Fruit fly (Drosophila melanogaster) whole organism, prepupa: ENCODE measurements around the gene CG6652.

Experiments
- Blimp-1 ChIP-seq: fragments of 200-800 bp; sonication (Bioruptor generic); optimal IDR thresholded peaks from 3 replicates; lab custom pipeline; 2017; ENCODE audit warnings: missing biosample characterization, missing genetic modification characterization, mild to moderate bottlenecking, moderate library complexity, missing genetic modification reagents
- CG10631 ChIP-seq: fragments of 200-800 bp; sonication (Bioruptor generic); optimal IDR thresholded peaks from 2 replicates; lab custom pipeline; 2016; ENCODE audit warnings: missing biosample characterization, missing genetic modification characterization
- CG10669 ChIP-seq: fragments of 200-800 bp; sonication (Bioruptor generic); optimal IDR thresholded peaks from 3 replicates; lab custom pipeline; 2018; ENCODE audit warnings: missing biosample characterization, mild to moderate bottlenecking, missing genetic modification characterization, moderate library complexity
- CG11762 ChIP-seq: fragments of 200-800 bp; sonication (Bioruptor generic); optimal IDR thresholded peaks from 3 replicates; lab custom pipeline; 2016; ENCODE audit warnings: missing biosample characterization, missing genetic modification characterization; ENCODE audit not compliant: insufficient read depth
- CG15336 ChIP-seq: fragments of 200-800 bp; sonication (Bioruptor generic); IDR thresholded peaks from 2 replicates; pipeline ENCODE4 v1.3.6; 2022; ENCODE audit warnings: missing biosample characterization, missing genetic modification characterization
- CG1621 ChIP-seq: fragments of 200-800 bp; sonication (Bioruptor generic); optimal IDR thresholded peaks from 3 replicates; lab custom pipeline; 2018; ENCODE audit warnings: missing biosample characterization, mild to moderate bottlenecking, missing genetic modification characterization
- CG3032 ChIP-seq: fragments of 200-800 bp; optimal IDR thresholded peaks from 2 replicates; lab custom pipeline; 2019; ENCODE audit warnings: missing biosample characterization, mild to moderate bottlenecking, missing genetic modification characterization, moderate library complexity
- CG31627 ChIP-seq: fragments of 200-800 bp; sonication (Bioruptor generic); optimal IDR thresholded peaks from 3 replicates; lab custom pipeline; 2016; ENCODE audit warnings: missing biosample characterization, missing genetic modification characterization
- CG32006 ChIP-seq: fragments of 200-800 bp; sonication (Bioruptor generic); optimal IDR thresholded peaks from 3 replicates; lab custom pipeline; 2017; ENCODE audit warnings: missing biosample characterization, mild to moderate bottlenecking, missing genetic modification characterization
- CG34406 ChIP-seq: fragments of 200-800 bp; sonication (Bioruptor generic); optimal IDR thresholded peaks from 3 replicates; lab custom pipeline; 2016; ENCODE audit warnings: missing biosample characterization, missing genetic modification characterization
- CG6163 ChIP-seq: fragments of 200-800 bp; sonication (Bioruptor generic); IDR thresholded peaks from 3 replicates; pipeline ENCODE4 v1.3.6; 2022; ENCODE audit warnings: missing biosample characterization, missing genetic modification characterization
- CG6276 ChIP-seq: fragments of 200-800 bp; sonication (Bioruptor generic); optimal IDR thresholded peaks from 2 replicates; lab custom pipeline; 2017; ENCODE audit warnings: missing biosample characterization, mild to moderate bottlenecking, missing genetic modification characterization
- CG6792 ChIP-seq: fragments of 200-800 bp; sonication (Bioruptor generic); optimal IDR thresholded peaks from 3 replicates; lab custom pipeline; 2016; ENCODE audit warnings: missing biosample characterization, missing genetic modification characterization
- CG6808 ChIP-seq: fragments of 200-800 bp; sonication (Bioruptor generic); optimal IDR thresholded peaks from 3 replicates; lab custom pipeline; 2017; ENCODE audit warnings: missing biosample characterization, missing genetic modification characterization, mild to moderate bottlenecking, moderate library complexity, missing genetic modification reagents
- CG7368 ChIP-seq: fragments of 200-800 bp; sonication (Bioruptor generic); optimal IDR thresholded peaks from 3 replicates; lab custom pipeline; 2016; ENCODE audit warnings: missing biosample characterization, missing genetic modification characterization
- CG8319 ChIP-seq: fragments of 200-800 bp; sonication (Bioruptor generic); optimal IDR thresholded peaks from 3 replicates; lab custom pipeline; 2016; ENCODE audit warnings: missing biosample characterization, missing genetic modification characterization
- CG8632 ChIP-seq: fragments of 200-800 bp; sonication (Bioruptor generic); optimal IDR thresholded peaks from 3 replicates; lab custom pipeline; 2016; ENCODE audit warnings: missing biosample characterization, missing genetic modification characterization
- Eip75B ChIP-seq: fragments of 200-800 bp; sonication (Bioruptor generic); optimal IDR thresholded peaks from 3 replicates; lab custom pipeline; 2016; ENCODE audit warnings: missing biosample characterization, missing genetic modification characterization
- Eip78C ChIP-seq: fragments of 200-800 bp; sonication (Bioruptor generic); peaks from one replicate; lab custom pipeline; 2016; ENCODE audit warnings: missing biosample characterization, missing genetic modification characterization
- Ets96B ChIP-seq: fragments of 200-800 bp; optimal IDR thresholded peaks from 2 replicates; lab custom pipeline; 2019; ENCODE audit warnings: missing biosample characterization, mild to moderate bottlenecking, missing genetic modification characterization, moderate library complexity
- Gug ChIP-seq: fragments of 200-800 bp; sonication (Bioruptor generic); IDR thresholded peaks from 2 replicates; pipeline ENCODE4 v1.3.6; 2022; ENCODE audit warnings: missing biosample characterization, missing genetic modification characterization
- Hr38 ChIP-seq: sonication (Bioruptor generic); optimal IDR thresholded peaks from 2 replicates; lab custom pipeline; 2016; ENCODE audit warnings: missing biosample characterization, missing genetic modification characterization
- Hr39 ChIP-seq: fragments of 200-800 bp; sonication (Bioruptor generic); optimal IDR thresholded peaks from 2 replicates; lab custom pipeline; 2016; ENCODE audit warnings: missing biosample characterization, missing genetic modification characterization
- Hr4 ChIP-seq: fragments of 200-800 bp; sonication (Bioruptor generic); optimal IDR thresholded peaks from 3 replicates; lab custom pipeline; 2016; ENCODE audit warnings: missing biosample characterization, missing genetic modification characterization
- Met ChIP-seq: fragments of 200-800 bp; sonication (Bioruptor generic); optimal IDR thresholded peaks from 3 replicates; lab custom pipeline; 2016; ENCODE audit warnings: missing biosample characterization, missing genetic modification characterization
- OdsH ChIP-seq: fragments of 200-800 bp; sonication (Bioruptor generic); optimal IDR thresholded peaks from 3 replicates; lab custom pipeline; 2016; ENCODE audit warnings: missing biosample characterization, missing genetic modification characterization
- Sox14 ChIP-seq: fragments of 200-800 bp; sonication (Bioruptor generic); optimal IDR thresholded peaks from 3 replicates; lab custom pipeline; 2016; ENCODE audit warnings: missing biosample characterization, missing genetic modification characterization
- Sox15 ChIP-seq: fragments of 200-800 bp; sonication (Bioruptor generic); optimal IDR thresholded peaks from 3 replicates; lab custom pipeline; 2016; ENCODE audit warnings: missing biosample characterization, missing genetic modification characterization
- cyc ChIP-seq: fragments of 200-800 bp; sonication (Bioruptor generic); optimal IDR thresholded peaks from 3 replicates; lab custom pipeline; 2016; ENCODE audit warnings: missing biosample characterization, missing genetic modification characterization
- dac ChIP-seq: fragments of 200-800 bp; sonication (Bioruptor generic); optimal IDR thresholded peaks from 2 replicates; lab custom pipeline; 2017; ENCODE audit warnings: missing biosample characterization, mild to moderate bottlenecking, missing genetic modification characterization
- esn ChIP-seq: fragments of 200-800 bp; sonication (Bioruptor generic); optimal IDR thresholded peaks from 2 replicates; lab custom pipeline; 2016; ENCODE audit warnings: missing biosample characterization, mild to moderate bottlenecking, missing genetic modification characterization, moderate library complexity
- fd85E ChIP-seq: fragments of 200-800 bp; sonication (Bioruptor generic); optimal IDR thresholded peaks from 3 replicates; lab custom pipeline; 2016; ENCODE audit warnings: missing biosample characterization, missing genetic modification characterization
- fkh ChIP-seq: fragments of 200-800 bp; sonication (Bioruptor generic); optimal IDR thresholded peaks from 3 replicates; lab custom pipeline; 2017; ENCODE audit warnings: missing biosample characterization, mild to moderate bottlenecking, missing genetic modification characterization, moderate library complexity
- lz ChIP-seq: fragments of 200-800 bp; sonication (Bioruptor generic); optimal IDR thresholded peaks from 3 replicates; lab custom pipeline; 2016; ENCODE audit warnings: missing biosample characterization, missing genetic modification characterization
- net ChIP-seq: fragments of 200-800 bp; sonication (Bioruptor generic); optimal IDR thresholded peaks from 3 replicates; lab custom pipeline; 2016; ENCODE audit warnings: missing biosample characterization, missing genetic modification characterization
- pdm3 ChIP-seq: fragments of 200-800 bp; sonication (Bioruptor generic); optimal IDR thresholded peaks from 3 replicates; lab custom pipeline; 2016; ENCODE audit warnings: missing biosample characterization, missing genetic modification characterization
- salr ChIP-seq, 2 experiments: fragments of 200-800 bp; sonication (Bioruptor generic); optimal IDR thresholded peaks; 3 replicates each; lab custom pipeline; 2016 to 2018; ENCODE audit warnings: missing biosample characterization in 2 of 2, missing genetic modification characterization in 2 of 2, mild to moderate bottlenecking in 1 of 2
- spab ChIP-seq: fragments of 200-800 bp; sonication (Bioruptor generic); optimal IDR thresholded peaks from 2 replicates; lab custom pipeline; 2017; ENCODE audit warnings: missing biosample characterization, mild to moderate bottlenecking, missing genetic modification characterization, missing genetic modification reagents
- ss ChIP-seq, 2 experiments: fragments of 200-800 bp; sonication (Bioruptor generic); optimal IDR thresholded peaks; 2 replicates in 1 of 2; 3 replicates in 1 of 2; lab custom pipeline; 2017 to 2018; ENCODE audit warnings: mild to moderate bottlenecking in 2 of 2, missing biosample characterization in 2 of 2, missing genetic modification characterization in 2 of 2, moderate library complexity in 1 of 2
- svp ChIP-seq: fragments of 200-800 bp; sonication (Bioruptor generic); peaks from one replicate; lab custom pipeline; 2016; ENCODE audit warnings: missing biosample characterization, missing genetic modification characterization
- topi ChIP-seq: fragments of 200-800 bp; sonication (Bioruptor generic); optimal IDR thresholded peaks from 3 replicates; lab custom pipeline; 2016; ENCODE audit warnings: missing biosample characterization, missing genetic modification characterization
- vri ChIP-seq: fragments of 200-800 bp; sonication (Bioruptor generic); optimal IDR thresholded peaks from 3 replicates; lab custom pipeline; 2016; ENCODE audit warnings: missing biosample characterization, mild to moderate bottlenecking, missing genetic modification characterization

CG6652 gene

dm6 chr3L:17006250-17006693 is 16.4 kb downstream of the CG6652 start (continued):
- peak; percentile 28 for TF ChIP-seq cyc (GFP tag; lab: Kevin White, UChicago)
- TF ChIP-seq esn = peak; percentile 9
- TF ChIP-seq svp = peak; percentile 51
- TF ChIP-seq CG6276 (GFP tag; lab: Kevin White, UChicago) = no peak
- no peak for TF ChIP-seq Hr38 (GFP tag; lab: Kevin White, UChicago)
- no peak for TF ChIP-seq CG11762
- TF ChIP-seq CG34406 (GFP tag; lab: Kevin White, UChicago) = no peak
- no peak for TF ChIP-seq CG10631 (GFP tag; lab: Kevin White, UChicago)
- TF ChIP-seq Eip75B (GFP tag; lab: Kevin White, UChicago) = no peak
- TF ChIP-seq CG8632 = no peak
- no peak for TF ChIP-seq CG10669 (GFP tag; lab: Kevin White, UChicago)
- TF ChIP-seq lz = no peak
- TF ChIP-seq dac (GFP tag; lab: Kevin White, UChicago) = no peak

- TF ChIP-seq CG34406 (GFP tag; lab: Kevin White, UChicago) = no peak
- peak; percentile 30 for TF ChIP-seq Eip78C (GFP tag; lab: Kevin White, UChicago)
- peak; percentile 97 for TF ChIP-seq svp
These were observed 17.2 kb downstream of the CG6652 start for dm6 chr3L:17005415-17005796.

dm6 chr3L:17004765-17005414 is 17.8 kb downstream of the CG6652 start:
- TF ChIP-seq CG7368 (no peak), esn (no peak), Gug (GFP tag; lab: Robert Waterston, UW) (peak; percentile 39; the same call in 1 of the 2 replicates), fkh (GFP tag; lab: Kevin White, UChicago) (peak; percentile 89), CG3032 (tag; lab: Kevin White, UChicago) (peak; percentile 11), vri (GFP tag; lab: Kevin White, UChicago) (peak; percentile 19), CG31627 (GFP tag; lab: Kevin White, UChicago) (no peak)

- TF ChIP-seq svp (peak; percentile 92), CG7368 (peak; percentile 90), fkh (GFP tag; lab: Kevin White, UChicago) (no peak), pdm3 (GFP tag; lab: Kevin White, UChicago) (peak; percentile 93), Eip75B (GFP tag; lab: Kevin White, UChicago) (peak; percentile 95), Met (peak; percentile 80), Hr38 (GFP tag; lab: Kevin White, UChicago) (peak; percentile 38), Gug (GFP tag; lab: Robert Waterston, UW) (peak; percentile 85), net (GFP tag; lab: Kevin White, UChicago) (peak; percentile 90), vri (GFP tag; lab: Kevin White, UChicago) (no peak), CG8319 (GFP tag; lab: Kevin White, UChicago) (peak; percentile 80), Blimp-1 (GFP tag; lab: Kevin White, UChicago) (peak; percentile 47), CG3032 (tag; lab: Kevin White, UChicago) (peak; percentile 93), OdsH (peak; percentile 92), fd85E (GFP tag; lab: Kevin White, UChicago) (peak; percentile 71), CG6792 (peak; percentile 91), CG1621 (tag; lab: Kevin White, UChicago) (peak; percentile 93), esn (peak; percentile 89), salr (GFP tag; optimal IDR thresholded peaks at IDR 0.05; lab: Kevin White, UChicago) (peak; percentile 88 to 90), cyc (GFP tag; lab: Kevin White, UChicago) (peak; percentile 87), CG6808 (GFP tag; lab: Kevin White, UChicago) (peak; percentile 94), ss (GFP tag; optimal IDR thresholded peaks at IDR 0.05; lab: Kevin White, UChicago) (peak; percentile 92), CG15336 (peak; percentile 93), Sox15 (peak; percentile 92), Sox14 (GFP tag; lab: Kevin White, UChicago) (peak; percentile 92), CG31627 (GFP tag; lab: Kevin White, UChicago) (peak; percentile 84), topi (GFP tag; lab: Kevin White, UChicago) (peak; percentile 88), Hr4 (GFP tag; lab: Kevin White, UChicago) (peak; percentile 95), Eip78C (GFP tag; lab: Kevin White, UChicago) (peak; percentile 98), spab (GFP tag; lab: Kevin White, UChicago) (peak; percentile 91), CG32006 (GFP tag; lab: Kevin White, UChicago) (peak; percentile 95), CG6163 (GFP tag; lab: Robert Waterston, UW) (peak; percentile 84), CG8632 (peak; percentile 92), Hr39 (GFP tag; lab: Kevin White, UChicago) (peak; percentile 86), CG10669 (GFP tag; lab: Kevin White, UChicago) (peak; percentile 97), Ets96B (tag; lab: Kevin White, UChicago) (peak; percentile 95)
These were observed 18.4 kb downstream of the CG6652 start for dm6 chr3L:17004218-17004759.
